Worm (Caenorhabditis elegans) whole organism, mixed stage, embryonic: ENCODE data around the gene C49C3.6.

Experiments used
- elt-3 ChIP-seq: fragments of 150-350 bp; optimal IDR thresholded peaks from 2 replicates; lab custom pipeline; 2014; ENCODE audit warnings: missing biosample characterization, missing genetic modification characterization
- lsy-2 ChIP-seq: fragments of 150-350 bp; optimal IDR thresholded peaks from 2 replicates; lab custom pipeline; 2014; ENCODE audit warnings: missing biosample characterization, missing genetic modification characterization
- mep-1 ChIP-seq: fragments of 150-350 bp; optimal IDR thresholded peaks from 2 replicates; lab custom pipeline; 2017; ENCODE audit warnings: missing biosample characterization, missing genetic modification reagents, missing genetic modification characterization, inconsistent platforms
- nhr-237 ChIP-seq: fragments of 150-350 bp; optimal IDR thresholded peaks from 2 replicates; lab custom pipeline; 2014; ENCODE audit warnings: missing biosample characterization, missing genetic modification characterization
- snpc-4 ChIP-seq: fragments of 150-350 bp; optimal IDR thresholded peaks from 2 replicates; lab custom pipeline; 2014; ENCODE audit warnings: missing biosample characterization, missing genetic modification characterization
- unc-62 ChIP-seq: fragments of 150-350 bp; optimal IDR thresholded peaks from 2 replicates; lab custom pipeline; 2014; ENCODE audit warnings: missing biosample characterization, missing genetic modification reagents, missing genetic modification characterization

- TF ChIP-seq unc-62 (GFP tag; lab: Kevin White, UChicago) (no peak), elt-3 (tag; lab: Kevin White, UChicago) (no peak), mep-1 (no peak), nhr-237 (tag; lab: Kevin White, UChicago) (no peak), lsy-2 (tag; lab: Kevin White, UChicago) (no peak), snpc-4 (tag; lab: Kevin White, UChicago) (no peak)
Observed at ce11 chrIV:17328834-17329233, 2.5 kb upstream of the C49C3.6 start, which contains the start of gene ceh-88.
